Worm (Caenorhabditis elegans): ENCODE data around the gene hlh-3.

Gene hlh-3

DNA sequence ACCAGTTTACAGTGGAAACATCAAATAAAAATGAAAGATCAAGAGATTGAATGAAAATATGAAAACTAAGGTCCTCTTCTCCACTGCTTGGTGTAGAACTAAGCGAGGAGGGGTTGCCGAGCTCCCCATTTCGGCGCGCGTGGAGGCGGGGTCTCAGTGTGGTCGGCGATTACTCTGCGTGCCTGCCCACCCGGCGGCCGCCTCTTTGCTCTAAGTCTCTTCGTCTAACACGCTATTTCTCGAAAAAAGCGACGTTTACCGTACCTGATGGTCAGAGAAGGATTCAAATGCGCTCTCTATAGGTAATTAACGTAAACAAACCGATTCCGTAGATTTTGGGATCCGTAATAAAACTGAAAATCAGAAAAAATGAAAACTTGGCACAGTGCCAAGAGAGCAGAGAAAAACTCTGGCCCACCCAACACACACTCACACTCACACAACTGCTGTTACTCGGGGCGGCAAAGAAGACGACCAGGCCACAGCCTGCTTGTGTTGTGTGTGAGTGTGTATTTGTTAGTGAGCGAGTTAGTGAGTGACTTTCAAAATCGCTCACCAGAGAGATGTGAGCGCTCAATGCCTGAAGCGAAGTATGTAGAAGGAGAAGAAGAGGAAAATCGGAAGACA lies 24.7 kb upstream of the hlh-3 start:
- TF ChIP-seq T23F11.4 (GFP tag; optimal IDR thresholded peaks at IDR 0.05), result peak; percentile 14
- no peak for TF ChIP-seq lim-6 (tag; optimal IDR thresholded peaks at IDR 0.05)
- peak; percentile 24 for TF ChIP-seq ceh-14 (tag; optimal IDR thresholded peaks at IDR 0.05)
- peak; percentile 3 for TF ChIP-seq hlh-6 (tag; optimal IDR thresholded peaks at IDR 0.05)
- TF ChIP-seq C38D4.7 (GFP tag; optimal IDR thresholded peaks at IDR 0.05), result no peak
- TF ChIP-seq ceh-2 (tag; optimal IDR thresholded peaks at IDR 0.05), result peak; percentile 14
- TF ChIP-seq ceh-34 (tag; optimal IDR thresholded peaks at IDR 0.05), result peak; percentile 74
- TF ChIP-seq nfya-1 (tag; optimal IDR thresholded peaks at IDR 0.05), result peak; percentile 68
- peak; percentile 71 for TF ChIP-seq ceh-18 (tag; optimal IDR thresholded peaks at IDR 0.05)
- TF ChIP-seq sdc-2 (tag; optimal IDR thresholded peaks at IDR 0.05), result peak; percentile 38
- peak; percentile 60 for TF ChIP-seq unc-42 (tag; optimal IDR thresholded peaks at IDR 0.05)
- peak; percentile 58 for TF ChIP-seq tbx-2 (tag; optimal IDR thresholded peaks at IDR 0.05)
- TF ChIP-seq rnt-1 (tag; optimal IDR thresholded peaks at IDR 0.05), result peak; percentile 52
- peak; percentile 17 for TF ChIP-seq elt-2 (tag; optimal IDR thresholded peaks at IDR 0.05)
- peak; percentile 1 for TF ChIP-seq K09A11.1 (tag; optimal IDR thresholded peaks at IDR 0.05; ENCODE audit: insufficient read depth)
- TF ChIP-seq pax-1 (tag; optimal IDR thresholded peaks at IDR 0.05), result no peak
- TF ChIP-seq ceh-31 (tag; optimal IDR thresholded peaks at IDR 0.05), result peak; percentile 68
- no peak for TF ChIP-seq pag-3 (tag; optimal IDR thresholded peaks at IDR 0.05; ENCODE audit: borderline replicate concordance)
- no peak for TF ChIP-seq ztf-16 (tag; optimal IDR thresholded peaks at IDR 0.05)
- TF ChIP-seq unc-86 (tag; optimal IDR thresholded peaks at IDR 0.05), result peak; percentile 22
- no peak for TF ChIP-seq eyg-1 (tag; optimal IDR thresholded peaks at IDR 0.05)
- TF ChIP-seq ama-1 (optimal IDR thresholded peaks at IDR 0.05), result no peak
- peak; percentile 9 for TF ChIP-seq unc-55 (GFP tag; optimal IDR thresholded peaks at IDR 0.05)
- no peak for TF ChIP-seq fax-1 (tag; optimal IDR thresholded peaks at IDR 0.05)
- TF ChIP-seq ttx-3 (tag; optimal IDR thresholded peaks at IDR 0.05), result peak; percentile 4
- peak; percentile 22 for TF ChIP-seq hlh-8 (tag; optimal IDR thresholded peaks at IDR 0.05)
- peak; percentile 25 for TF ChIP-seq pqm-1 (tag; optimal IDR thresholded peaks at IDR 0.05)

ce11 chrII:9062261-9062948 lies 24.0 kb upstream of the hlh-3 start:
- no peak for TF ChIP-seq ceh-6 (GFP tag; optimal IDR thresholded peaks at IDR 0.05)
- no peak for TF ChIP-seq odd-2 (tag; optimal IDR thresholded peaks at IDR 0.05)
- TF ChIP-seq fkh-10 (GFP tag; optimal IDR thresholded peaks at IDR 0.05), result no peak
- no peak for TF ChIP-seq pha-4 (tag; optimal IDR thresholded peaks at IDR 0.05)

DNA sequence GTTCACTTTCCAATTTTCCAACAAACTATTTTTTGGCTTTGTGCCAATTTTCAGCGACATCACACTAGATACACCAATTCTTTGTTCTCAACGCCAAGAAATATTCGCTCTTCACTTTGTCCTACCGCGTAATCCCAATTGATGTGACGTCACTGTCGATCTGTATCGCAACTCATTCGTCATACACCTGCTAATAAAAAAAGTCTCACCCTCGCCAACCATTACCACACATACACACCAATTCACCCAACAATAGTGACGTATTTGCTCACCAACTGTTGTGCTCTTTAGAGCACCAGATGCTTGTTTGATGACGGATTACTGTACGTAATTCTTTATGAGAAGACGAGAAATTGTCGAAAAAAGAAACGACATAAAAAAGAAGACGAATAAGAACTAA lies 23.1 kb upstream of the hlh-3 start:
- TF ChIP-seq ref-2 (tag; optimal IDR thresholded peaks at IDR 0.05) (peak; percentile 59), pax-1 (tag; optimal IDR thresholded peaks at IDR 0.05) (peak; percentile 23), elt-2 (tag; optimal IDR thresholded peaks at IDR 0.05) (no peak)

- TF ChIP-seq ceh-30 (tag; optimal IDR thresholded peaks at IDR 0.05), result no peak
- no peak for TF ChIP-seq npax-4 (tag; optimal IDR thresholded peaks at IDR 0.05)
- TF ChIP-seq T23F11.4 (GFP tag; optimal IDR thresholded peaks at IDR 0.05), result no peak
Measured at ce11 chrII:9064437-9064836, 22.0 kb upstream of the hlh-3 start.

ce11 chrII:9069836-9070235 lies 16.6 kb upstream of the hlh-3 start:
- TF ChIP-seq ceh-2 (tag; optimal IDR thresholded peaks at IDR 0.05) (no peak), tbx-2 (tag; optimal IDR thresholded peaks at IDR 0.05) (no peak), ceh-45 (GFP tag; IDR thresholded peaks at IDR 0.05) (no peak), ceh-9 (tag; optimal IDR thresholded peaks at IDR 0.05) (no peak), ceh-24 (tag; optimal IDR thresholded peaks at IDR 0.05) (no peak), tbx-7 (tag; optimal IDR thresholded peaks at IDR 0.05) (no peak), ceh-31 (tag; optimal IDR thresholded peaks at IDR 0.05) (no peak), hlh-6 (tag; optimal IDR thresholded peaks at IDR 0.05) (no peak)
